Worm (Caenorhabditis elegans): ENCODE measurements around the gene C15B12.8.

ce11 chrX:6443373-6443772 is 30.7 kb upstream of the C15B12.8 start, which contains the start of gene K10C2.7:
- TF ChIP-seq sea-1 (GFP tag; conservative IDR thresholded peaks at IDR 0.05) (no peak), B0310.2 (tag; optimal IDR thresholded peaks at IDR 0.05) (no peak), ets-7 (tag; optimal IDR thresholded peaks at IDR 0.05) (no peak), ceh-13 (GFP tag; optimal IDR thresholded peaks at IDR 0.05) (no peak), ama-1 (optimal IDR thresholded peaks at IDR 0.05) (no peak), flt-1 (GFP tag; IDR thresholded peaks at IDR 0.05) (no peak), ceh-36 (tag; optimal IDR thresholded peaks at IDR 0.05) (no peak)

Data from whole organism, early embryonic.